Worm (Caenorhabditis elegans): Measurements from ENCODE around the gene algn-3.
A peak's percentile ranks its signal among the peaks of the same experiment; 100 is the strongest.

The algn-3 gene

ce11 chrII:14086931-14087330, 45.7 kb downstream of the algn-3 start (continued):
- TF ChIP-seq T07F8.4 (tag; optimal IDR thresholded peaks at IDR 0.05) (no peak), ama-1 (optimal IDR thresholded peaks at IDR 0.05) (no peak), ama-1 (GFP tag; optimal IDR thresholded peaks at IDR 0.05) (no peak)

ce11 chrII:14077823-14078222, 54.8 kb downstream of the algn-3 start:
- no peak for TF ChIP-seq dpl-1 (GFP tag; optimal IDR thresholded peaks at IDR 0.05)
- peak; percentile 83 for TF ChIP-seq zfh-2 (GFP tag; conservative IDR thresholded peaks at IDR 0.05)
- peak; percentile 61; the same call in 1 of the 2 replicates for TF ChIP-seq egrh-3 (GFP tag; IDR thresholded peaks at IDR 0.05)

All from whole organism, young adult.